Worm (Caenorhabditis elegans) whole organism, mixed stage, embryonic: ENCODE measurements around the gene K09E2.1.

Experiments used
- M03D4.4 ChIP-seq: sonication (generic microtip); optimal IDR thresholded peaks from 2 replicates; lab custom pipeline; 2017; ENCODE audit warnings: mild to moderate bottlenecking, missing genetic modification characterization, missing compliant biosample characterization
- bed-3 ChIP-seq: fragments of 200-800 bp; sonication (Bioruptor generic); optimal IDR thresholded peaks from 3 replicates; lab custom pipeline; 2018; ENCODE audit warnings: mild to moderate bottlenecking, missing genetic modification characterization, moderate library complexity, missing compliant biosample characterization
- blmp-1 ChIP-seq: fragments of 150-350 bp; optimal IDR thresholded peaks from 2 replicates; lab custom pipeline; 2014; ENCODE audit warnings: missing biosample characterization, missing genetic modification characterization
- ceh-39 ChIP-seq: fragments of 150-350 bp; optimal IDR thresholded peaks from 2 replicates; lab custom pipeline; 2014; ENCODE audit warnings: missing biosample characterization, missing genetic modification characterization
- ceh-43 ChIP-seq: fragments of 200-800 bp; sonication (Bioruptor generic); optimal IDR thresholded peaks from 2 replicates; lab custom pipeline; 2018; ENCODE audit warnings: mild to moderate bottlenecking, missing genetic modification characterization, moderate library complexity, missing compliant biosample characterization
- ceh-83 ChIP-seq: fragments of 200-800 bp; sonication (Bioruptor generic); optimal IDR thresholded peaks from 2 replicates; lab custom pipeline; 2018; ENCODE audit warnings: mild to moderate bottlenecking, missing genetic modification characterization, missing compliant biosample characterization
- ces-1 ChIP-seq: fragments of 150-350 bp; optimal IDR thresholded peaks from 2 replicates; lab custom pipeline; 2014; ENCODE audit warnings: missing biosample characterization, missing genetic modification reagents, missing genetic modification characterization
- cnd-1 ChIP-seq: fragments of 200-800 bp; sonication (Bioruptor generic); optimal IDR thresholded peaks from 2 replicates; lab custom pipeline; 2018; ENCODE audit warnings: mild to moderate bottlenecking, missing genetic modification characterization, missing compliant biosample characterization
- drap-1 ChIP-seq: fragments of 200-800 bp; sonication (Bioruptor generic); optimal IDR thresholded peaks from 3 replicates; lab custom pipeline; 2018; ENCODE audit warnings: mild to moderate bottlenecking, missing genetic modification characterization, missing compliant biosample characterization
- elt-1 ChIP-seq: sonication (generic microtip); optimal IDR thresholded peaks from 2 replicates; lab custom pipeline; 2017; ENCODE audit warnings: missing genetic modification characterization, mild to moderate bottlenecking, missing compliant biosample characterization, antibody characterized with exemption, moderate library complexity, borderline replicate concordance; ENCODE audit not compliant: insufficient read depth
- elt-3 ChIP-seq: fragments of 150-350 bp; optimal IDR thresholded peaks from 2 replicates; lab custom pipeline; 2014; ENCODE audit warnings: missing biosample characterization, missing genetic modification characterization
- flh-1 ChIP-seq: fragments of 200-800 bp; sonication (Bioruptor generic); optimal IDR thresholded peaks from 2 replicates; lab custom pipeline; 2018; ENCODE audit warnings: mild to moderate bottlenecking, missing genetic modification characterization, moderate library complexity, missing compliant biosample characterization
- ham-2 ChIP-seq: fragments of 200-800 bp; sonication (Bioruptor generic); optimal IDR thresholded peaks from 2 replicates; lab custom pipeline; 2018; ENCODE audit warnings: mild to moderate bottlenecking, missing genetic modification characterization, missing compliant biosample characterization
- hlh-1 ChIP-seq: fragments of 150-350 bp; optimal IDR thresholded peaks from 2 replicates; lab custom pipeline; 2014; ENCODE audit warnings: missing biosample characterization, missing genetic modification reagents, missing genetic modification characterization
- lin-13 ChIP-seq: fragments of 150-350 bp; optimal IDR thresholded peaks from 2 replicates; lab custom pipeline; 2014; ENCODE audit warnings: missing biosample characterization, missing genetic modification characterization
- lsy-2 ChIP-seq: fragments of 150-350 bp; optimal IDR thresholded peaks from 2 replicates; lab custom pipeline; 2014; ENCODE audit warnings: missing biosample characterization, missing genetic modification characterization
- mab-5 ChIP-seq: fragments of 150-350 bp; optimal IDR thresholded peaks from 2 replicates; lab custom pipeline; 2014; ENCODE audit warnings: missing biosample characterization, missing genetic modification characterization
- mep-1 ChIP-seq: fragments of 150-350 bp; optimal IDR thresholded peaks from 2 replicates; lab custom pipeline; 2017; ENCODE audit warnings: missing biosample characterization, missing genetic modification reagents, missing genetic modification characterization, inconsistent platforms
- mls-2 ChIP-seq: sonication (generic microtip); optimal IDR thresholded peaks from 2 replicates; lab custom pipeline; 2016; ENCODE audit warnings: mild to moderate bottlenecking, missing genetic modification characterization, moderate library complexity, missing compliant biosample characterization
- nhr-12 ChIP-seq: fragments of 150-350 bp; optimal IDR thresholded peaks from 2 replicates; lab custom pipeline; 2014; ENCODE audit warnings: missing biosample characterization, missing genetic modification characterization
- nhr-2 ChIP-seq: fragments of 150-350 bp; optimal IDR thresholded peaks from 2 replicates; lab custom pipeline; 2014; ENCODE audit warnings: missing biosample characterization, missing genetic modification characterization
- nhr-237 ChIP-seq: fragments of 150-350 bp; optimal IDR thresholded peaks from 2 replicates; lab custom pipeline; 2014; ENCODE audit warnings: missing biosample characterization, missing genetic modification characterization
- nhr-76 ChIP-seq: sonication (generic microtip); optimal IDR thresholded peaks from 2 replicates; lab custom pipeline; 2017; ENCODE audit warnings: missing biosample characterization, missing genetic modification characterization
- pha-4 ChIP-seq: fragments of 150-350 bp; optimal IDR thresholded peaks from 2 replicates; lab custom pipeline; 2018; ENCODE audit warnings: missing biosample characterization, missing genetic modification reagents, missing genetic modification characterization
- sem-2 ChIP-seq: fragments of 200-800 bp; sonication (Bioruptor generic); optimal IDR thresholded peaks from 2 replicates; lab custom pipeline; 2018; ENCODE audit warnings: mild to moderate bottlenecking, missing genetic modification characterization, missing compliant biosample characterization
- snpc-4 ChIP-seq: fragments of 150-350 bp; optimal IDR thresholded peaks from 2 replicates; lab custom pipeline; 2014; ENCODE audit warnings: missing biosample characterization, missing genetic modification characterization
- sptf-1 ChIP-seq: sonication (generic microtip); optimal IDR thresholded peaks from 2 replicates; lab custom pipeline; 2017; ENCODE audit warnings: mild to moderate bottlenecking, missing genetic modification characterization, moderate library complexity, missing compliant biosample characterization
- tbx-8 ChIP-seq: fragments of 200-800 bp; sonication (Bioruptor generic); optimal IDR thresholded peaks from 2 replicates; lab custom pipeline; 2018; ENCODE audit warnings: mild to moderate bottlenecking, missing genetic modification characterization, moderate library complexity, missing compliant biosample characterization
- unc-120 ChIP-seq: sonication (generic microtip); optimal IDR thresholded peaks from 2 replicates; lab custom pipeline; 2017; ENCODE audit warnings: missing genetic modification characterization, missing compliant biosample characterization; ENCODE audit not compliant: poor library complexity, severe bottlenecking
- unc-39 ChIP-seq: fragments of 150-350 bp; optimal IDR thresholded peaks from 2 replicates; lab custom pipeline; 2014; ENCODE audit warnings: missing biosample characterization, missing genetic modification characterization
- unc-62 ChIP-seq: fragments of 150-350 bp; optimal IDR thresholded peaks from 2 replicates; lab custom pipeline; 2014; ENCODE audit warnings: missing biosample characterization, missing genetic modification reagents, missing genetic modification characterization
- zip-8 ChIP-seq: fragments of 150-350 bp; optimal IDR thresholded peaks from 2 replicates; lab custom pipeline; 2014; ENCODE audit warnings: missing biosample characterization, missing genetic modification characterization
- ztf-11 ChIP-seq: fragments of 150-350 bp; optimal IDR thresholded peaks from 2 replicates; lab custom pipeline; 2014; ENCODE audit warnings: missing biosample characterization, missing genetic modification characterization

K09E2.1 gene

DNA sequence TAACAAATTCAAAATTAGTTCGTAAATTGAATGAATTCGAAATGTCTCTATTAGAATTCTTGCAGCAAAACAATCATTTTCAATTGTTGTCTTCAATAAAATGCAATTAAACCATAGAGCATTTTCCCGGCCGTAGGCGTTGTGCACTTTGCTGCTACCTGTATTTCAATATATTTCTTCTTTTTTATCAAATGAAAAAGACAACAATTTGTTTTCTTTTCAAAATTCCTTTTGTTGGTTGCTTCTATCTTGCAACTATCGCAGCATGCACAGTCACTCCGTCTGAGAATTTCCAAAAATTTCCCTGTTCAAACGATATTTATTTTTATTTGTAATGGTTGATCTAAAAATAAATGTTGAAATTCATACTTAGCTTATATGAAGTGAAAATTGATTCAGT lies 6.5 kb upstream of the K09E2.1 start:
- no peak for TF ChIP-seq ceh-83 (GFP tag; lab: Kevin White, UChicago)
- TF ChIP-seq mep-1 (tag; lab: Kevin White, UChicago), result no peak
- no peak for TF ChIP-seq tbx-8 (GFP tag; lab: Kevin White, UChicago)
- no peak for TF ChIP-seq M03D4.4 (tag; lab: Kevin White, UChicago)
- TF ChIP-seq blmp-1 (tag; lab: Kevin White, UChicago), result no peak
- TF ChIP-seq sem-2 (GFP tag; lab: Kevin White, UChicago), result no peak
- no peak for TF ChIP-seq snpc-4 (tag; lab: Kevin White, UChicago)
- no peak for TF ChIP-seq lin-13 (tag; lab: Kevin White, UChicago)

DNA sequence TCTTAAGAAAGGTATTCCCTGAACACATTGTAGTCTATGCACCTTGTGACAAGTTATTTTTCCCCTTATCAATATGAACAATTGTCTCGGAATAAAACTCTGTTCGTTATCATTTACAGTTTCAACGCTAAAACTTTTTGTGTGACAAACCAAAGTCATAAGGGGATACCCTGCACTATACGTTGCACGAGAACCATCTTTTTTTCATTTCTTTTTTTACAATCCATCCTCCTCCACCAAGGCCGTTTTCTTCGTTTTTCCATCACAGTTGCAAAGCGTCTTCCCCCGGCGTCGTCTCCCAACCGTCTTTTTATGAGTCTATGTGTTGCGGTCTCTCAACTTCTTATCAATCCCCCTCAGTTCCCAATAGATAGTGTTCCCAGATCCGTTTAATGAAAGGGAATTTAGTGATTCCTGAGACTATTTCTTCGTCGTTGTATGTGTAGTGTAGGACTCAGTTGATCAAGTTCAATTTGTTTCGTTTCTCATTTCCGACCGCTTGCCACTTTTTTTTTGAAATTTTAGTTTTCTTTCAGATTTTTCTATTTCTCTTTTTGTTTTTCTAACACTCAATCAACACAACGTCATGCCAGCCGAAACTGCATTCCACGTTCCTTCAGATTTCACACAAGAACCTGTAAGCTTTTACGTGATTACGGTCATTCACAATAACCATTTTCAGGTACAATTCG lies 5.5 kb upstream of the K09E2.1 start:
- TF ChIP-seq sem-2 (GFP tag; lab: Kevin White, UChicago), result no peak
- no peak for TF ChIP-seq ceh-39 (tag; lab: Kevin White, UChicago)
- TF ChIP-seq blmp-1 (tag; lab: Kevin White, UChicago), result no peak
- no peak for TF ChIP-seq cnd-1 (tag; lab: Kevin White, UChicago)
- no peak for TF ChIP-seq unc-62
- TF ChIP-seq mls-2 (tag; lab: Kevin White, UChicago), result no peak
- TF ChIP-seq nhr-76 (tag; lab: Kevin White, UChicago), result no peak
- TF ChIP-seq nhr-12, result no peak
- TF ChIP-seq elt-3 (tag; lab: Kevin White, UChicago), result no peak
- TF ChIP-seq ceh-43 (GFP tag; lab: Kevin White, UChicago), result no peak
- TF ChIP-seq mab-5 (tag; lab: Kevin White, UChicago), result no peak
- no peak for TF ChIP-seq tbx-8 (GFP tag; lab: Kevin White, UChicago)
- no peak for TF ChIP-seq bed-3 (GFP tag; lab: Kevin White, UChicago)
- TF ChIP-seq ham-2 (GFP tag; lab: Kevin White, UChicago), result no peak

DNA sequence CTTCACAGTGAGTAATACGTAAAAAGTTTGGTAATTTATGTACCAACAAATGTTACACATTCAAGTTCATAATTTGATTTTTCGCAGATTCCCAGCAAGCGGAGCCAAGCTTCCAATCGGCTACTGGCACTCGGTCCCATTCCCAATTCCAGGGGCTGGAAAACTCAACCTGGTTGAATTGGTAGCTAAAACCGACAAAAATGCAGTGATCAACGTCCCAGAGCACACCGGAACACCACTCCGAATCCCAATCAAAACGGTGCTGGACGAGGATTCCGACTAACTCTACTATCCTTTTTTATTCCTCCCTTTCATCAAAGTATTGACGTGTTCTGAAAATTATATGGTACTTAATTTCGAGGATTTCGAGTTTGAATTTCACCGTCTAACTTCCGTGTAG lies 4.4 kb upstream of the K09E2.1 start:
- TF ChIP-seq unc-62, result no peak
- no peak for TF ChIP-seq ceh-83 (GFP tag; lab: Kevin White, UChicago)
- TF ChIP-seq sem-2 (GFP tag; lab: Kevin White, UChicago), result no peak
- TF ChIP-seq mls-2 (tag; lab: Kevin White, UChicago), result no peak
- TF ChIP-seq pha-4 (tag; lab: Kevin White, UChicago), result no peak
- no peak for TF ChIP-seq nhr-2 (tag; lab: Kevin White, UChicago)
- no peak for TF ChIP-seq unc-39 (tag; lab: Kevin White, UChicago)
- no peak for TF ChIP-seq mep-1 (tag; lab: Kevin White, UChicago)
- no peak for TF ChIP-seq ztf-11 (tag; lab: Kevin White, UChicago)
- no peak for TF ChIP-seq nhr-76 (tag; lab: Kevin White, UChicago)
- no peak for TF ChIP-seq nhr-12

DNA sequence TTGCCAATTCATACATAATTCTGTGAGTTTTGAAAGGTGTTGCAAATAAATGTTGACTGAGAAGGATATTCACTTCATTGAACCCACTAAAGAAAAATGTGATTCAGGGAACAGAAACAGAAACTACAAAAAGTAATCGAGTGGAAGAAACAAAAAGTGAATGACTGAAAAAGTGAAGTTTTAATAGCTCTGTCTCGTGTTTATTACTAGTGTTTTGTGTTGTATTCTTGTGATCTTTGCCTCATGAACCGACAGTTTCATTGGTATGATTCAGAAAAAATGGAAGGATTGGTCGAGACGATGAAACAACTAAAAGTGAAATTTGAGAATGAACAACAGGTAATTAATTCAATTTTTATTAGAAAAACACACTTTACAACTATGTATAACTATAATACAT lies 3.8 kb upstream of the K09E2.1 start:
- no peak for TF ChIP-seq drap-1 (GFP tag; lab: Kevin White, UChicago)
- no peak for TF ChIP-seq flh-1 (GFP tag; lab: Kevin White, UChicago)
- no peak for TF ChIP-seq snpc-4 (tag; lab: Kevin White, UChicago)
- no peak for TF ChIP-seq nhr-12
- no peak for TF ChIP-seq lsy-2
- no peak for TF ChIP-seq elt-1 (tag; lab: Kevin White, UChicago)
- TF ChIP-seq M03D4.4 (tag; lab: Kevin White, UChicago), result no peak
- TF ChIP-seq blmp-1 (tag; lab: Kevin White, UChicago), result no peak

DNA sequence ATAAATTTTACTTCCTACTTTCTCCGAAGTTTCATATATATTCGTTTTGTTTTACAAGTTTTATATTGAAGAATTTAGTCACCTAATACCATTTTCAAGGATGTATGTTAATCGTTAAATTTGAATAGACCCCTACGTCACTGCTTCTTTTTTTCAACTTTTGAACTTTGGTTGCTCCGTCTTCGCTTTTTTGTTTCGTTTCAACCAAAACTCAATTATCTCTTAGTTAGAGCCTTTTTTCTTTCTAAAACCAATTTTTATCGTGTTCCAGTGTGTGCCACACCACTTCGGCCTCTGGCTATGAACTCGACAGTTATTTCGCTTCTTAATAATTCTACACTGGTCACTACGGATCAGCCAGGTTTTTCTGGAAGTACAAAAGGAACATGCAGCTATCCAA lies 15.8 kb downstream of the K09E2.1 start, which contains the start of gene frpr-8:
TSS of gene frpr-8 (plus strand) at position 301 of the 400 bp plus-strand sequence.
- no peak for TF ChIP-seq unc-120
- TF ChIP-seq pha-4 (tag; lab: Kevin White, UChicago), result no peak
- no peak for TF ChIP-seq sptf-1 (tag; lab: Kevin White, UChicago)
- no peak for TF ChIP-seq flh-1 (GFP tag; lab: Kevin White, UChicago)
- TF ChIP-seq hlh-1, result no peak
- no peak for TF ChIP-seq zip-8 (tag; lab: Kevin White, UChicago)
- TF ChIP-seq mls-2 (tag; lab: Kevin White, UChicago), result no peak
- no peak for TF ChIP-seq nhr-237 (tag; lab: Kevin White, UChicago)
- TF ChIP-seq elt-1 (tag; lab: Kevin White, UChicago), result no peak
- no peak for TF ChIP-seq ces-1 (GFP tag; lab: Kevin White, UChicago)
- no peak for TF ChIP-seq unc-39 (tag; lab: Kevin White, UChicago)
- TF ChIP-seq lsy-2, result no peak
- TF ChIP-seq, all 35 proteins: peak for 0
